Fruit fly (Drosophila melanogaster) whole organism, adult: ENCODE measurements around the gene Septin4.
A peak's percentile ranks its signal among the peaks of the same experiment; 100 is the strongest.

ENCODE experiments used
- CG11617 ChIP-seq: fragments of 200-800 bp; sonication (Bioruptor generic); optimal IDR thresholded peaks from 2 replicates; lab custom pipeline; 2017; ENCODE audit warnings: mild to moderate bottlenecking, missing biosample characterization, missing genetic modification reagents, missing genetic modification characterization
- CG12768 ChIP-seq: fragments of 200-800 bp; sonication (Bioruptor generic); optimal IDR thresholded peaks from 2 replicates; lab custom pipeline; 2017; ENCODE audit warnings: missing biosample characterization, missing genetic modification characterization, mild to moderate bottlenecking, moderate library complexity, missing genetic modification reagents
- CG14711 ChIP-seq: fragments of 200-800 bp; sonication (Bioruptor generic); optimal IDR thresholded peaks from 2 replicates; lab custom pipeline; 2018; ENCODE audit warnings: missing biosample characterization, mild to moderate bottlenecking, missing genetic modification characterization, moderate library complexity
- CG1620 ChIP-seq: fragments of 200-800 bp; sonication (Bioruptor generic); optimal IDR thresholded peaks from 2 replicates; lab custom pipeline; 2016; ENCODE audit warnings: missing biosample characterization, missing genetic modification characterization
- CG33017 ChIP-seq: fragments of 200-800 bp; sonication (Bioruptor generic); optimal IDR thresholded peaks from 2 replicates; lab custom pipeline; 2018; ENCODE audit warnings: missing biosample characterization, mild to moderate bottlenecking, missing genetic modification characterization, moderate library complexity
- CG5204 ChIP-seq: fragments of 200-800 bp; sonication (Bioruptor generic); optimal IDR thresholded peaks from 2 replicates; lab custom pipeline; 2016; ENCODE audit warnings: missing biosample characterization, missing genetic modification characterization
- CG7045 ChIP-seq: fragments of 200-800 bp; sonication (Bioruptor generic); optimal IDR thresholded peaks from 2 replicates; lab custom pipeline; 2017; ENCODE audit warnings: missing biosample characterization, mild to moderate bottlenecking, missing genetic modification characterization
- CG7101 ChIP-seq: fragments of 200-800 bp; sonication (Bioruptor generic); optimal IDR thresholded peaks from 2 replicates; lab custom pipeline; 2018; ENCODE audit warnings: missing biosample characterization, mild to moderate bottlenecking, missing genetic modification characterization, moderate library complexity
- Clk ChIP-seq: fragments of 200-800 bp; sonication (Bioruptor generic); optimal IDR thresholded peaks from 2 replicates; lab custom pipeline; 2017; ENCODE audit warnings: missing biosample characterization, missing genetic modification characterization
- Crg-1 ChIP-seq: fragments of 200-800 bp; sonication (Bioruptor generic); optimal IDR thresholded peaks from 2 replicates; lab custom pipeline; 2016; ENCODE audit warnings: missing biosample characterization, missing genetic modification characterization
- Hr96 ChIP-seq: fragments of 200-800 bp; sonication (Bioruptor generic); optimal IDR thresholded peaks from 2 replicates; lab custom pipeline; 2016; ENCODE audit warnings: missing biosample characterization, missing genetic modification characterization
- Mnt ChIP-seq: fragments of 200-800 bp; sonication (Bioruptor generic); optimal IDR thresholded peaks from 2 replicates; lab custom pipeline; 2016; ENCODE audit warnings: missing biosample characterization, mild to moderate bottlenecking, missing genetic modification characterization
- bab1 ChIP-seq: fragments of 200-800 bp; sonication (Bioruptor generic); optimal IDR thresholded peaks from 3 replicates; lab custom pipeline; 2019; ENCODE audit warnings: missing biosample characterization, mild to moderate bottlenecking, missing genetic modification characterization, moderate library complexity
- cic ChIP-seq: fragments of 200-800 bp; sonication (Bioruptor generic); optimal IDR thresholded peaks from 2 replicates; lab custom pipeline; 2017; ENCODE audit warnings: missing biosample characterization, mild to moderate bottlenecking, missing genetic modification characterization, moderate library complexity
- cnc ChIP-seq, 2 experiments: fragments of >200 bp; optimal IDR thresholded peaks; 2 replicates each; lab custom pipeline; 2017
- kay ChIP-seq: fragments of 200-800 bp; sonication (Bioruptor generic); peaks from one replicate; lab custom pipeline; 2016; ENCODE audit warnings: missing biosample characterization, missing genetic modification characterization, borderline replicate concordance
- ovo ChIP-seq: fragments of 200-800 bp; sonication (Bioruptor generic); optimal IDR thresholded peaks from 2 replicates; lab custom pipeline; 2016; ENCODE audit warnings: missing biosample characterization, missing genetic modification characterization
- pad ChIP-seq: fragments of 200-800 bp; sonication (Bioruptor generic); optimal IDR thresholded peaks from 3 replicates; lab custom pipeline; 2017; ENCODE audit warnings: missing biosample characterization, missing genetic modification characterization, mild to moderate bottlenecking, moderate library complexity, missing genetic modification reagents
- tj ChIP-seq: fragments of 200-800 bp; sonication (Bioruptor generic); optimal IDR thresholded peaks from 3 replicates; lab custom pipeline; 2017; ENCODE audit warnings: missing biosample characterization, mild to moderate bottlenecking, missing genetic modification characterization, moderate library complexity
- toe ChIP-seq: fragments of 200-800 bp; sonication (Bioruptor generic); optimal IDR thresholded peaks from 2 replicates; lab custom pipeline; 2016; ENCODE audit warnings: missing biosample characterization, missing genetic modification characterization

Septin4 gene

dm6 chrX:16695658-16696181 lies 747 bp upstream of the Septin4 start, which contains the start of gene CG4678:
CG4678 (plus strand) TSS chrX:16696131.
- TF ChIP-seq CG7045 (no peak), bab1 (GFP tag; lab: Kevin White, UChicago) (peak; percentile 9), CG1620 (peak; percentile 31), ovo (GFP tag; lab: Kevin White, UChicago) (no peak), pad (GFP tag; lab: Kevin White, UChicago) (no peak), CG7101 (tag; lab: Kevin White, UChicago) (no peak)

- TF ChIP-seq toe (GFP tag; lab: Kevin White, UChicago) (no peak), CG11617 (GFP tag; lab: Kevin White, UChicago) (peak; percentile 23), kay (GFP tag; lab: Kevin White, UChicago) (no peak), tj (GFP tag; lab: Kevin White, UChicago) (no peak), CG33017 (tag; lab: Kevin White, UChicago) (no peak), bab1 (GFP tag; lab: Kevin White, UChicago) (no peak), CG5204 (GFP tag; lab: Kevin White, UChicago) (no peak), CG12768 (no peak), CG7101 (tag; lab: Kevin White, UChicago) (peak; percentile 8), cic (GFP tag; lab: Kevin White, UChicago) (peak; percentile 36), pad (GFP tag; lab: Kevin White, UChicago) (peak; percentile 86), CG14711 (tag; lab: Kevin White, UChicago) (peak; percentile 48), Clk (GFP tag; lab: Kevin White, UChicago) (no peak), ovo (GFP tag; lab: Kevin White, UChicago) (peak; percentile 90)
Measured at dm6 chrX:16694477-16694876, 496 bp downstream of the Septin4 start.

- peak; percentile 34 for TF ChIP-seq pad (GFP tag; lab: Kevin White, UChicago)
- no peak for TF ChIP-seq Hr96 (GFP tag; lab: Kevin White, UChicago)
Measured at dm6 chrX:16693805-16694387, 1.1 kb downstream of the Septin4 start.

dm6 chrX:16692325-16692724 lies 2.6 kb downstream of the Septin4 start:
- TF ChIP-seq Mnt (GFP tag; lab: Kevin White, UChicago), result no peak
- TF ChIP-seq CG5204 (GFP tag; lab: Kevin White, UChicago), result no peak
- peak; percentile 0 for TF ChIP-seq CG7101 (tag; lab: Kevin White, UChicago)
- no peak for TF ChIP-seq CG14711 (tag; lab: Kevin White, UChicago)
- no peak for TF ChIP-seq tj (GFP tag; lab: Kevin White, UChicago)
- TF ChIP-seq pad (GFP tag; lab: Kevin White, UChicago), result no peak
- no peak for TF ChIP-seq CG7045
- no peak for TF ChIP-seq CG33017 (tag; lab: Kevin White, UChicago)
- TF ChIP-seq CG11617 (GFP tag; lab: Kevin White, UChicago), result peak; percentile 42
- no peak for TF ChIP-seq Hr96 (GFP tag; lab: Kevin White, UChicago)
- no peak for TF ChIP-seq ovo (GFP tag; lab: Kevin White, UChicago)
- no peak for TF ChIP-seq Clk (GFP tag; lab: Kevin White, UChicago)
- no peak for TF ChIP-seq toe (GFP tag; lab: Kevin White, UChicago)
- no peak for TF ChIP-seq kay (GFP tag; lab: Kevin White, UChicago)

dm6 chrX:16691440-16691839 lies 3.5 kb downstream of the Septin4 start:
- TF ChIP-seq CG7045 (peak; percentile 64), CG33017 (tag; lab: Kevin White, UChicago) (peak; percentile 61), cnc (optimal IDR thresholded peaks at IDR 0.05; lab: Kevin White, UChicago) (no peak), CG12768 (peak; percentile 42), tj (GFP tag; lab: Kevin White, UChicago) (peak; percentile 6), pad (GFP tag; lab: Kevin White, UChicago) (peak; percentile 22), CG7101 (tag; lab: Kevin White, UChicago) (peak; percentile 73), CG5204 (GFP tag; lab: Kevin White, UChicago) (peak; percentile 54), Crg-1 (GFP tag; lab: Kevin White, UChicago) (no peak), cic (GFP tag; lab: Kevin White, UChicago) (no peak), Hr96 (GFP tag; lab: Kevin White, UChicago) (no peak), bab1 (GFP tag; lab: Kevin White, UChicago) (peak; percentile 66), Clk (GFP tag; lab: Kevin White, UChicago) (peak; percentile 19), CG14711 (tag; lab: Kevin White, UChicago) (peak; percentile 71)

dm6 chrX:16690499-16690898 lies 4.5 kb downstream of the Septin4 start:
- TF ChIP-seq CG7101 (tag; lab: Kevin White, UChicago) (no peak), cnc (optimal IDR thresholded peaks at IDR 0.05; lab: Kevin White, UChicago) (no peak), tj (GFP tag; lab: Kevin White, UChicago) (no peak), CG12768 (no peak), Crg-1 (GFP tag; lab: Kevin White, UChicago) (no peak), bab1 (GFP tag; lab: Kevin White, UChicago) (no peak), CG7045 (no peak), CG5204 (GFP tag; lab: Kevin White, UChicago) (no peak), Hr96 (GFP tag; lab: Kevin White, UChicago) (no peak), Clk (GFP tag; lab: Kevin White, UChicago) (no peak), ovo (GFP tag; lab: Kevin White, UChicago) (no peak), CG14711 (tag; lab: Kevin White, UChicago) (no peak), cic (GFP tag; lab: Kevin White, UChicago) (no peak), toe (GFP tag; lab: Kevin White, UChicago) (no peak), kay (GFP tag; lab: Kevin White, UChicago) (no peak), CG1620 (no peak)
